Worm (Caenorhabditis elegans): Measurements from ENCODE around the gene W03B1.5.

ce11 chrIV:4338217-4338616, 10.0 kb upstream of the W03B1.5 start:
- no peak for TF ChIP-seq unc-62 (GFP tag; optimal IDR thresholded peaks at IDR 0.05)
- TF ChIP-seq elt-1 (tag; optimal IDR thresholded peaks at IDR 0.05; ENCODE audit: borderline replicate concordance, insufficient read depth): peak; percentile 70

Measured in whole organism, mixed stage, embryonic.